Fruit fly (Drosophila melanogaster) whole organism, embryonic: ENCODE results near the gene CG13605.

Source experiments
- Atf6 ChIP-seq: fragments of 200-800 bp; sonication (Bioruptor generic); IDR thresholded peaks from 2 replicates; pipeline ENCODE4 v1.3.6; 2022; ENCODE audit warnings: missing biosample characterization, missing genetic modification characterization
- CG10147 ChIP-seq: fragments of 200-800 bp; sonication (Bioruptor generic); optimal IDR thresholded peaks from 2 replicates; lab custom pipeline; 2019; ENCODE audit warnings: missing biosample characterization, mild to moderate bottlenecking, missing genetic modification characterization, moderate library complexity
- CG11093 ChIP-seq: fragments of 200-800 bp; sonication (Bioruptor generic); IDR thresholded peaks from 3 replicates; pipeline ENCODE4 v1.3.6; 2022; ENCODE audit warnings: missing biosample characterization, missing genetic modification characterization
- CG12104 ChIP-seq: fragments of 200-800 bp; sonication (Bioruptor generic); optimal IDR thresholded peaks from 3 replicates; lab custom pipeline; 2016; ENCODE audit warnings: missing biosample characterization, missing genetic modification characterization
- CG1233 ChIP-seq: fragments of 200-800 bp; sonication (Bioruptor generic); optimal IDR thresholded peaks from 4 replicates; lab custom pipeline; 2018; ENCODE audit warnings: missing biosample characterization, mild to moderate bottlenecking, missing genetic modification characterization
- CG12744 ChIP-seq: fragments of 200-800 bp; sonication (Bioruptor generic); optimal IDR thresholded peaks from 2 replicates; lab custom pipeline; 2016; ENCODE audit warnings: missing biosample characterization, missing genetic modification characterization
- CG12942 ChIP-seq: fragments of 200-800 bp; sonication (Bioruptor generic); optimal IDR thresholded peaks from 3 replicates; lab custom pipeline; 2016; ENCODE audit warnings: missing biosample characterization, missing genetic modification characterization
- CG14014 ChIP-seq: fragments of 200-800 bp; sonication (Bioruptor generic); IDR thresholded peaks from 2 replicates; pipeline ENCODE4 v1.3.6; 2022; ENCODE audit warnings: missing biosample characterization, missing genetic modification characterization
- CG1602 ChIP-seq: fragments of 200-800 bp; sonication (Bioruptor generic); optimal IDR thresholded peaks from 3 replicates; lab custom pipeline; 2016; ENCODE audit warnings: missing biosample characterization, missing genetic modification characterization
- CG16779 ChIP-seq: fragments of 200-800 bp; sonication (Bioruptor generic); IDR thresholded peaks from 2 replicates; pipeline ENCODE4 v1.3.6; 2022; ENCODE audit warnings: missing biosample characterization, missing genetic modification characterization
- CG3163 ChIP-seq: fragments of 200-800 bp; sonication (Bioruptor generic); optimal IDR thresholded peaks from 3 replicates; lab custom pipeline; 2016; ENCODE audit warnings: missing biosample characterization, missing genetic modification characterization
- CG32767 ChIP-seq: fragments of 200-800 bp; sonication (Bioruptor generic); IDR thresholded peaks from 2 replicates; pipeline ENCODE4 v1.3.6; 2022; ENCODE audit warnings: missing biosample characterization, missing genetic modification characterization
- CG3995 ChIP-seq: fragments of 200-800 bp; sonication (Bioruptor generic); optimal IDR thresholded peaks from 3 replicates; lab custom pipeline; 2016; ENCODE audit warnings: missing biosample characterization, missing genetic modification characterization
- CG4328 ChIP-seq: fragments of 200-800 bp; sonication (Bioruptor generic); optimal IDR thresholded peaks from 3 replicates; lab custom pipeline; 2017; ENCODE audit warnings: missing biosample characterization, missing genetic modification reagents, missing genetic modification characterization
- CG4360 ChIP-seq: fragments of 200-800 bp; sonication (Bioruptor generic); IDR thresholded peaks from 2 replicates; pipeline ENCODE4 v1.3.6; 2022; ENCODE audit warnings: missing biosample characterization, missing genetic modification characterization
- CG4820 ChIP-seq: fragments of 200-800 bp; sonication (Bioruptor generic); optimal IDR thresholded peaks from 3 replicates; lab custom pipeline; 2016; ENCODE audit warnings: missing biosample characterization, missing genetic modification characterization
- CG5953 ChIP-seq: fragments of 200-800 bp; sonication (Bioruptor generic); IDR thresholded peaks from 2 replicates; pipeline ENCODE4 v1.3.6; 2022; ENCODE audit warnings: missing biosample characterization, missing genetic modification characterization
- CG6254 ChIP-seq: fragments of 200-800 bp; sonication (Bioruptor generic); optimal IDR thresholded peaks from 3 replicates; lab custom pipeline; 2017; ENCODE audit warnings: mild to moderate bottlenecking, missing biosample characterization, missing genetic modification reagents, missing genetic modification characterization
- CG7556 ChIP-seq: fragments of 200-800 bp; sonication (Bioruptor generic); optimal IDR thresholded peaks from 2 replicates; lab custom pipeline; 2017; ENCODE audit warnings: missing biosample characterization, mild to moderate bottlenecking, missing genetic modification characterization
- CrebB ChIP-seq: fragments of 200-800 bp; sonication (Bioruptor generic); optimal IDR thresholded peaks from 3 replicates; lab custom pipeline; 2018; ENCODE audit warnings: missing biosample characterization, mild to moderate bottlenecking, missing genetic modification characterization
- Dek ChIP-seq: fragments of 200-800 bp; sonication (Bioruptor generic); optimal IDR thresholded peaks from 3 replicates; lab custom pipeline; 2019; ENCODE audit warnings: missing biosample characterization, mild to moderate bottlenecking, missing genetic modification characterization, moderate library complexity
- Fer2 ChIP-seq: fragments of 200-800 bp; sonication (Bioruptor generic); optimal IDR thresholded peaks from 2 replicates; lab custom pipeline; 2018; ENCODE audit warnings: missing biosample characterization, mild to moderate bottlenecking, missing genetic modification characterization, moderate library complexity
- HLH3B ChIP-seq: fragments of 200-800 bp; sonication (Bioruptor generic); IDR thresholded peaks from 2 replicates; pipeline ENCODE4 v1.3.6; 2022; ENCODE audit warnings: missing biosample characterization, missing genetic modification characterization
- Hmx ChIP-seq: fragments of 200-800 bp; sonication (Bioruptor generic); optimal IDR thresholded peaks from 2 replicates; lab custom pipeline; 2016; ENCODE audit warnings: missing biosample characterization, missing genetic modification characterization
- Hr51 ChIP-seq, 2 experiments: fragments of 200-800 bp; sonication (Bioruptor generic); optimal IDR thresholded peaks; 2 replicates in 1 of 2; 3 replicates in 1 of 2; lab custom pipeline; 2016 to 2018; ENCODE audit warnings: missing biosample characterization in 2 of 2, missing genetic modification characterization in 2 of 2, mild to moderate bottlenecking in 1 of 2, moderate library complexity in 1 of 2
- Meics ChIP-seq: fragments of 200-800 bp; sonication (Bioruptor generic); optimal IDR thresholded peaks from 2 replicates; lab custom pipeline; 2017; ENCODE audit warnings: missing biosample characterization, mild to moderate bottlenecking, missing genetic modification characterization
- Nf-YB ChIP-seq: fragments of 200-800 bp; sonication (Bioruptor generic); optimal IDR thresholded peaks from 3 replicates; lab custom pipeline; 2019; ENCODE audit warnings: missing biosample characterization, mild to moderate bottlenecking, missing genetic modification characterization, moderate library complexity
- PHDP ChIP-seq: fragments of 200-800 bp; sonication (Bioruptor generic); optimal IDR thresholded peaks from 3 replicates; lab custom pipeline; 2018; ENCODE audit warnings: missing biosample characterization, mild to moderate bottlenecking, missing genetic modification characterization, moderate library complexity
- Ptx1 ChIP-seq: fragments of 200-800 bp; sonication (Bioruptor generic); IDR thresholded peaks from 2 replicates; pipeline ENCODE4 v1.3.6; 2022; ENCODE audit warnings: missing biosample characterization, missing genetic modification characterization
- bbx ChIP-seq: fragments of 200-800 bp; sonication (Bioruptor generic); IDR thresholded peaks from 2 replicates; pipeline ENCODE4 v1.3.6; 2022; ENCODE audit warnings: missing biosample characterization, missing genetic modification characterization; ENCODE audit not compliant: partially characterized antibody
- crc ChIP-seq: fragments of 200-800 bp; sonication (Bioruptor generic); optimal IDR thresholded peaks from 2 replicates; lab custom pipeline; 2016; ENCODE audit warnings: missing biosample characterization, missing genetic modification characterization
- cwo ChIP-seq: fragments of 200-800 bp; sonication (Bioruptor generic); optimal IDR thresholded peaks from 3 replicates; lab custom pipeline; 2017; ENCODE audit warnings: missing biosample characterization, missing genetic modification characterization, mild to moderate bottlenecking, moderate library complexity, missing genetic modification reagents
- da ChIP-seq: fragments of 200-800 bp; sonication (Bioruptor generic); optimal IDR thresholded peaks from 2 replicates; lab custom pipeline; 2016; ENCODE audit warnings: missing biosample characterization, missing genetic modification characterization
- gcm ChIP-seq: fragments of 200-800 bp; sonication (Bioruptor generic); optimal IDR thresholded peaks from 2 replicates; lab custom pipeline; 2019; ENCODE audit warnings: missing biosample characterization, mild to moderate bottlenecking, missing genetic modification characterization, moderate library complexity
- grn ChIP-seq: fragments of 200-800 bp; sonication (Bioruptor generic); optimal IDR thresholded peaks from 3 replicates; lab custom pipeline; 2017; ENCODE audit warnings: missing biosample characterization, missing genetic modification characterization
- hkb ChIP-seq, 2 experiments: fragments of 200-800 bp in 1 of 2; fragments of >200 bp in 1 of 2; sonication (Bioruptor generic) in 1 of 2; IDR thresholded peaks in 1 of 2; optimal IDR thresholded peaks in 1 of 2; 2 replicates each; pipeline versions ENCODE4 v1.3.6 to Lab custom; 2017 to 2022; ENCODE audit warnings: missing biosample characterization in 1 of 2, missing genetic modification characterization in 1 of 2
- inv ChIP-seq: fragments of 200-800 bp; sonication (Bioruptor generic); IDR thresholded peaks from 2 replicates; pipeline ENCODE4 v1.3.6; 2022; ENCODE audit warnings: missing biosample characterization, missing genetic modification characterization; ENCODE audit not compliant: partially characterized antibody
- mld ChIP-seq: fragments of 200-800 bp; sonication (Bioruptor generic); IDR thresholded peaks from 3 replicates; pipeline ENCODE4 v1.3.6; 2022; ENCODE audit warnings: missing biosample characterization, missing genetic modification characterization; ENCODE audit not compliant: partially characterized antibody
- nmo ChIP-seq: fragments of 200-800 bp; sonication (Bioruptor generic); optimal IDR thresholded peaks from 2 replicates; lab custom pipeline; 2018; ENCODE audit warnings: missing biosample characterization, mild to moderate bottlenecking, missing genetic modification characterization, moderate library complexity
- odd ChIP-seq: fragments of 200-800 bp; sonication (Bioruptor generic); optimal IDR thresholded peaks from 2 replicates; lab custom pipeline; 2017; ENCODE audit warnings: missing biosample characterization, mild to moderate bottlenecking, missing genetic modification characterization
- otp ChIP-seq: fragments of 200-800 bp; sonication (Bioruptor generic); IDR thresholded peaks from 3 replicates; pipeline ENCODE4, ENCODE4 v1.3.6; 2022; ENCODE audit warnings: missing biosample characterization, missing genetic modification characterization
- phol ChIP-seq: fragments of 200-800 bp; sonication (Bioruptor generic); optimal IDR thresholded peaks from 3 replicates; lab custom pipeline; 2018; ENCODE audit warnings: missing biosample characterization, mild to moderate bottlenecking, missing genetic modification characterization, moderate library complexity
- salm ChIP-seq: fragments of 200-800 bp; sonication (Bioruptor generic); optimal IDR thresholded peaks from 2 replicates; lab custom pipeline; 2018; ENCODE audit warnings: missing biosample characterization, mild to moderate bottlenecking, missing genetic modification characterization
- slou ChIP-seq: fragments of 200-800 bp; sonication (Bioruptor generic); optimal IDR thresholded peaks from 3 replicates; lab custom pipeline; 2016; ENCODE audit warnings: missing biosample characterization, missing genetic modification characterization
- tap ChIP-seq: fragments of 200-800 bp; optimal IDR thresholded peaks from 3 replicates; lab custom pipeline; 2019; ENCODE audit warnings: missing biosample characterization, mild to moderate bottlenecking, missing genetic modification characterization, moderate library complexity
- z ChIP-seq: fragments of 200-800 bp; sonication (Bioruptor generic); IDR thresholded peaks from 3 replicates; pipeline ENCODE4 v1.3.6; 2022; ENCODE audit warnings: missing biosample characterization, missing genetic modification characterization
- zfh2 ChIP-seq: fragments of 200-800 bp; sonication (Bioruptor generic); optimal IDR thresholded peaks from 2 replicates; lab custom pipeline; 2016; ENCODE audit warnings: missing biosample characterization, missing genetic modification characterization

The CG13605 gene

dm6 chr3R:24099039-24100026 is 12.9 kb downstream of the CG13605 start (continued):
- TF ChIP-seq CG4820: peak; percentile 75
- no peak for TF ChIP-seq hkb (optimal IDR thresholded peaks at IDR 0.05; lab: Kevin White, UChicago)
- TF ChIP-seq hkb (GFP tag; IDR thresholded peaks at IDR 0.05; lab: Robert Waterston, UW): peak; percentile 86
- peak; percentile 76 for TF ChIP-seq zfh2
- TF ChIP-seq CG12104 (GFP tag; lab: Kevin White, UChicago): peak; percentile 56
- TF ChIP-seq slou (GFP tag; lab: Kevin White, UChicago): peak; percentile 21
- TF ChIP-seq Atf6 (GFP tag; lab: Robert Waterston, UW): peak; percentile 85
- TF ChIP-seq grn: peak; percentile 47
- TF ChIP-seq tap: peak; percentile 77
- peak; percentile 72 for TF ChIP-seq CG12942 (GFP tag; lab: Kevin White, UChicago)
- TF ChIP-seq CG14014 (GFP tag; lab: Robert Waterston, UW): peak; percentile 83
- peak; percentile 41; the same call in 1 of the 2 replicates for TF ChIP-seq CG4360
- TF ChIP-seq CG3163: peak; percentile 29
- peak; percentile 77 for TF ChIP-seq CG5953 (GFP tag; lab: Robert Waterston, UW)
- peak; percentile 53 for TF ChIP-seq cwo (GFP tag; lab: Kevin White, UChicago)
- peak; percentile 65 for TF ChIP-seq CG1233 (GFP tag; lab: Kevin White, UChicago)
- peak; percentile 70 to 71 for TF ChIP-seq Hr51 (GFP tag; optimal IDR thresholded peaks at IDR 0.05; lab: Kevin White, UChicago)
- peak; percentile 68 for TF ChIP-seq CG6254 (GFP tag; lab: Kevin White, UChicago)
- TF ChIP-seq CG32767: peak; percentile 73; the same call in 1 of the 2 replicates
- no peak for TF ChIP-seq mld (GFP tag; lab: Robert Waterston, UW)
- no peak for TF ChIP-seq salm (tag; lab: Kevin White, UChicago)
- peak; percentile 32 for TF ChIP-seq Nf-YB (GFP tag; lab: Kevin White, UChicago)
- TF ChIP-seq crc (GFP tag; lab: Kevin White, UChicago): peak; percentile 78
- no peak for TF ChIP-seq bbx (GFP tag; lab: Robert Waterston, UW)
- peak; percentile 76 for TF ChIP-seq gcm (GFP tag; lab: Kevin White, UChicago)
- peak; percentile 64 for TF ChIP-seq CG1602 (GFP tag; lab: Kevin White, UChicago)
- peak; percentile 39 for TF ChIP-seq CG12744 (GFP tag; lab: Kevin White, UChicago)
- peak; percentile 58 for TF ChIP-seq Dek (tag; lab: Kevin White, UChicago)
- peak; percentile 75 for TF ChIP-seq phol
- TF ChIP-seq CG3995 (GFP tag; lab: Kevin White, UChicago): no peak
- peak; percentile 37 for TF ChIP-seq CrebB (tag; lab: Kevin White, UChicago)
- peak; percentile 77 for TF ChIP-seq nmo (GFP tag; lab: Kevin White, UChicago)
- peak; percentile 56 for TF ChIP-seq CG11093 (GFP tag; lab: Robert Waterston, UW)
- TF ChIP-seq CG4328 (GFP tag; lab: Kevin White, UChicago): no peak
- peak; percentile 27 for TF ChIP-seq Hmx
- TF ChIP-seq CG10147 (GFP tag; lab: Kevin White, UChicago): peak; percentile 54
- peak; percentile 46 for TF ChIP-seq odd (GFP tag; lab: Kevin White, UChicago)
- peak; percentile 72; the same call in 2 of the 3 replicates for TF ChIP-seq otp (GFP tag; lab: Robert Waterston, UW)
- TF ChIP-seq Meics (GFP tag; lab: Kevin White, UChicago): peak; percentile 80
- TF ChIP-seq HLH3B (GFP tag; lab: Robert Waterston, UW): peak; percentile 89
- TF ChIP-seq z (GFP tag; lab: Robert Waterston, UW): no peak
- TF ChIP-seq inv (GFP tag; lab: Robert Waterston, UW): no peak
- TF ChIP-seq PHDP (tag; lab: Kevin White, UChicago): peak; percentile 79
- 0 out of 2 replicates have a peak, but pooled peaks have one; percentile 46 for TF ChIP-seq CG16779
- peak; percentile 17 for TF ChIP-seq da (GFP tag; lab: Kevin White, UChicago)
- TF ChIP-seq Ptx1 (GFP tag; lab: Robert Waterston, UW): peak; percentile 84
- TF ChIP-seq CG7556: peak; percentile 12
- TF ChIP-seq Fer2 (tag; lab: Kevin White, UChicago): no peak
